Fruit fly (Drosophila melanogaster) whole organism, embryonic: ENCODE results near the gene Ids.

ENCODE experiments used
- Ada2b ChIP-seq: fragments of 200-800 bp; sonication (Bioruptor generic); IDR thresholded peaks from 2 replicates; pipeline ENCODE4 v1.3.6; 2022; ENCODE audit warnings: missing biosample characterization, missing genetic modification characterization
- Adf1 ChIP-seq: fragments of 200-800 bp; sonication (Bioruptor generic); IDR thresholded peaks from 2 replicates; pipeline ENCODE4 v1.3.6; 2022; ENCODE audit warnings: missing biosample characterization, missing genetic modification characterization
- C15 ChIP-seq: fragments of 200-800 bp; sonication (Bioruptor generic); IDR thresholded peaks from 3 replicates; pipeline ENCODE4 v1.3.6; 2022; ENCODE audit warnings: missing biosample characterization, missing genetic modification characterization
- CG12219 ChIP-seq: fragments of 200-800 bp; sonication (Bioruptor generic); optimal IDR thresholded peaks from 3 replicates; lab custom pipeline; 2018; ENCODE audit warnings: missing biosample characterization, mild to moderate bottlenecking, missing genetic modification characterization
- CG12391 ChIP-seq: fragments of 200-800 bp; sonication (Bioruptor generic); optimal IDR thresholded peaks from 3 replicates; lab custom pipeline; 2018; ENCODE audit warnings: missing biosample characterization, mild to moderate bottlenecking, missing genetic modification characterization, moderate library complexity
- CG12769 ChIP-seq: fragments of 200-800 bp; sonication (Bioruptor generic); optimal IDR thresholded peaks from 2 replicates; lab custom pipeline; 2019; ENCODE audit warnings: missing biosample characterization, mild to moderate bottlenecking, missing genetic modification characterization, moderate library complexity
- CG13424 ChIP-seq: fragments of 200-800 bp; sonication (Bioruptor generic); optimal IDR thresholded peaks from 2 replicates; lab custom pipeline; 2019; ENCODE audit warnings: missing biosample characterization, mild to moderate bottlenecking, missing genetic modification characterization, moderate library complexity
- CG13894 ChIP-seq: fragments of 200-800 bp; sonication (Bioruptor generic); optimal IDR thresholded peaks from 3 replicates; lab custom pipeline; 2018; ENCODE audit warnings: missing biosample characterization, mild to moderate bottlenecking, missing genetic modification characterization, moderate library complexity
- CG17912 ChIP-seq: fragments of 200-800 bp; sonication (Bioruptor generic); optimal IDR thresholded peaks from 2 replicates; lab custom pipeline; 2018; ENCODE audit warnings: missing biosample characterization, mild to moderate bottlenecking, missing genetic modification characterization
- CG18619 ChIP-seq: fragments of 200-800 bp; sonication (Bioruptor generic); optimal IDR thresholded peaks from 3 replicates; lab custom pipeline; 2017; ENCODE audit warnings: missing biosample characterization, mild to moderate bottlenecking, missing genetic modification characterization
- CG2678 ChIP-seq: fragments of 200-800 bp; sonication (Bioruptor generic); optimal IDR thresholded peaks from 3 replicates; lab custom pipeline; 2019; ENCODE audit warnings: missing biosample characterization, mild to moderate bottlenecking, missing genetic modification characterization, moderate library complexity
- CG30020 ChIP-seq: fragments of 200-800 bp; optimal IDR thresholded peaks from 2 replicates; lab custom pipeline; 2019; ENCODE audit warnings: missing biosample characterization, mild to moderate bottlenecking, missing genetic modification characterization, moderate library complexity
- CG30431 ChIP-seq: fragments of 200-800 bp; sonication (Bioruptor generic); optimal IDR thresholded peaks from 2 replicates; lab custom pipeline; 2017; ENCODE audit warnings: missing biosample characterization, missing genetic modification characterization
- CG31365 ChIP-seq: fragments of 200-800 bp; sonication (Bioruptor generic); optimal IDR thresholded peaks from 2 replicates; lab custom pipeline; 2018; ENCODE audit warnings: missing biosample characterization, mild to moderate bottlenecking, missing genetic modification characterization
- CG3163 ChIP-seq: fragments of 200-800 bp; sonication (Bioruptor generic); optimal IDR thresholded peaks from 3 replicates; lab custom pipeline; 2016; ENCODE audit warnings: missing biosample characterization, missing genetic modification characterization
- CG32532 ChIP-seq: fragments of 200-800 bp; sonication (Bioruptor generic); IDR thresholded peaks from 2 replicates; pipeline ENCODE4 v1.3.6; 2022; ENCODE audit warnings: missing biosample characterization, missing genetic modification characterization
- CG3847 ChIP-seq: fragments of 200-800 bp; sonication (Bioruptor generic); IDR thresholded peaks from 2 replicates; pipeline ENCODE4 v1.3.6; 2022; ENCODE audit warnings: missing biosample characterization, missing genetic modification characterization
- CG3995 ChIP-seq: fragments of 200-800 bp; sonication (Bioruptor generic); optimal IDR thresholded peaks from 3 replicates; lab custom pipeline; 2016; ENCODE audit warnings: missing biosample characterization, missing genetic modification characterization
- CG4360 ChIP-seq: fragments of 200-800 bp; sonication (Bioruptor generic); IDR thresholded peaks from 2 replicates; pipeline ENCODE4 v1.3.6; 2022; ENCODE audit warnings: missing biosample characterization, missing genetic modification characterization
- CG6254 ChIP-seq: fragments of 200-800 bp; sonication (Bioruptor generic); optimal IDR thresholded peaks from 3 replicates; lab custom pipeline; 2017; ENCODE audit warnings: mild to moderate bottlenecking, missing biosample characterization, missing genetic modification reagents, missing genetic modification characterization
- CG7271 ChIP-seq: fragments of 200-800 bp; sonication (Bioruptor generic); optimal IDR thresholded peaks from 2 replicates; lab custom pipeline; 2018; ENCODE audit warnings: missing biosample characterization, mild to moderate bottlenecking, missing genetic modification characterization, moderate library complexity
- CG7987 ChIP-seq: fragments of 200-800 bp; sonication (Bioruptor generic); optimal IDR thresholded peaks from 2 replicates; lab custom pipeline; 2018; ENCODE audit warnings: missing biosample characterization, mild to moderate bottlenecking, missing genetic modification characterization, moderate library complexity
- CG8478 ChIP-seq: fragments of >200 bp; optimal IDR thresholded peaks from 2 replicates; lab custom pipeline; 2018
- CG9609 ChIP-seq: fragments of 200-800 bp; sonication (Bioruptor generic); optimal IDR thresholded peaks from 3 replicates; lab custom pipeline; 2016; ENCODE audit warnings: missing biosample characterization, missing genetic modification characterization
- Camta ChIP-seq: fragments of 200-800 bp; sonication (Bioruptor generic); optimal IDR thresholded peaks from 2 replicates; lab custom pipeline; 2016; ENCODE audit warnings: missing biosample characterization, missing genetic modification characterization
- Chrac-16 ChIP-seq: fragments of 200-800 bp; sonication (Bioruptor generic); optimal IDR thresholded peaks from 3 replicates; lab custom pipeline; 2016; ENCODE audit warnings: missing biosample characterization, missing genetic modification characterization
- Dip2 ChIP-seq: fragments of 200-800 bp; sonication (Bioruptor generic); IDR thresholded peaks from 2 replicates; pipeline ENCODE4 v1.3.6; 2022; ENCODE audit warnings: missing biosample characterization, missing genetic modification characterization
- Drgx ChIP-seq: fragments of 200-800 bp; sonication (Bioruptor generic); IDR thresholded peaks from 2 replicates; pipeline ENCODE4 v1.3.6; 2022; ENCODE audit warnings: missing biosample characterization, missing genetic modification characterization
- ERR ChIP-seq: fragments of 200-800 bp; sonication (Bioruptor generic); optimal IDR thresholded peaks from 2 replicates; lab custom pipeline; 2016; ENCODE audit warnings: missing biosample characterization, missing genetic modification characterization
- Ets97D ChIP-seq: fragments of 200-800 bp; sonication (Bioruptor generic); optimal IDR thresholded peaks from 3 replicates; lab custom pipeline; 2016; ENCODE audit warnings: missing biosample characterization, missing genetic modification characterization
- Hr3 ChIP-seq: fragments of 200-800 bp; sonication (Bioruptor generic); optimal IDR thresholded peaks from 3 replicates; lab custom pipeline; 2016; ENCODE audit warnings: missing biosample characterization, missing genetic modification characterization
- Lhr ChIP-seq: fragments of 200-800 bp; sonication (Bioruptor generic); optimal IDR thresholded peaks from 3 replicates; lab custom pipeline; 2017; ENCODE audit warnings: mild to moderate bottlenecking, missing biosample characterization, missing genetic modification reagents, missing genetic modification characterization
- Meics ChIP-seq: fragments of 200-800 bp; sonication (Bioruptor generic); optimal IDR thresholded peaks from 2 replicates; lab custom pipeline; 2017; ENCODE audit warnings: missing biosample characterization, mild to moderate bottlenecking, missing genetic modification characterization
- Optix ChIP-seq: fragments of 200-800 bp; sonication (Bioruptor generic); IDR thresholded peaks from 3 replicates; pipeline ENCODE4 v1.3.6; 2022; ENCODE audit warnings: missing biosample characterization, missing genetic modification characterization
- Sin3A ChIP-seq: fragments of >200 bp; optimal IDR thresholded peaks from 2 replicates; lab custom pipeline; 2018
- Sry-β ChIP-seq: fragments of 200-800 bp; sonication (Bioruptor generic); optimal IDR thresholded peaks from 2 replicates; lab custom pipeline; 2018; ENCODE audit warnings: missing biosample characterization, mild to moderate bottlenecking, missing genetic modification characterization, moderate library complexity
- YL-1 ChIP-seq: fragments of 200-800 bp; sonication (Bioruptor generic); optimal IDR thresholded peaks from 3 replicates; lab custom pipeline; 2017; ENCODE audit warnings: missing biosample characterization, mild to moderate bottlenecking, missing genetic modification characterization
- al ChIP-seq: fragments of 200-800 bp; sonication (Bioruptor generic); IDR thresholded peaks from 2 replicates; pipeline ENCODE4 v1.3.6; 2022; ENCODE audit warnings: missing biosample characterization, missing genetic modification characterization
- ci ChIP-seq: fragments of 200-800 bp; sonication (Bioruptor generic); IDR thresholded peaks from 3 replicates; pipeline ENCODE4 v1.3.6; 2022; ENCODE audit warnings: missing biosample characterization, missing genetic modification characterization
- dpn ChIP-seq, 2 experiments: fragments of 200-800 bp; sonication (Bioruptor generic); optimal IDR thresholded peaks; 3 replicates each; lab custom pipeline; 2016; ENCODE audit warnings: missing biosample characterization in 2 of 2, missing genetic modification characterization in 2 of 2
- fd64A ChIP-seq: fragments of 200-800 bp; sonication (Bioruptor generic); optimal IDR thresholded peaks from 3 replicates; lab custom pipeline; 2018; ENCODE audit warnings: missing biosample characterization, mild to moderate bottlenecking, missing genetic modification characterization
- gcm2 ChIP-seq: fragments of 200-800 bp; sonication (Bioruptor generic); optimal IDR thresholded peaks from 2 replicates; lab custom pipeline; 2016; ENCODE audit warnings: missing biosample characterization, missing genetic modification characterization
- gfzf ChIP-seq: fragments of 200-800 bp; sonication (Bioruptor generic); optimal IDR thresholded peaks from 2 replicates; lab custom pipeline; 2016; ENCODE audit warnings: missing biosample characterization, mild to moderate bottlenecking, missing genetic modification characterization, moderate library complexity
- hkb ChIP-seq, 2 experiments: fragments of 200-800 bp in 1 of 2; fragments of >200 bp in 1 of 2; sonication (Bioruptor generic) in 1 of 2; IDR thresholded peaks in 1 of 2; optimal IDR thresholded peaks in 1 of 2; 2 replicates each; pipeline versions ENCODE4 v1.3.6 to Lab custom; 2017 to 2022; ENCODE audit warnings: missing biosample characterization in 1 of 2, missing genetic modification characterization in 1 of 2
- jumu ChIP-seq: fragments of 200-800 bp; sonication (Bioruptor generic); optimal IDR thresholded peaks from 3 replicates; lab custom pipeline; 2016; ENCODE audit warnings: missing biosample characterization, missing genetic modification characterization
- ken ChIP-seq: fragments of 200-800 bp; sonication (Bioruptor generic); IDR thresholded peaks from 3 replicates; pipeline ENCODE4 v1.3.6; 2022; ENCODE audit warnings: missing biosample characterization, missing genetic modification characterization
- kni ChIP-seq: fragments of 200-800 bp; sonication (Bioruptor generic); optimal IDR thresholded peaks from 3 replicates; lab custom pipeline; 2017; ENCODE audit warnings: mild to moderate bottlenecking, missing biosample characterization, missing genetic modification reagents, missing genetic modification characterization
- oc ChIP-seq: fragments of 200-800 bp; sonication (Bioruptor generic); optimal IDR thresholded peaks from 2 replicates; lab custom pipeline; 2018; ENCODE audit warnings: missing biosample characterization, mild to moderate bottlenecking, missing genetic modification characterization, moderate library complexity
- peb ChIP-seq: fragments of 200-800 bp; sonication (Bioruptor generic); IDR thresholded peaks from 2 replicates; pipeline ENCODE4 v1.3.6; 2022; ENCODE audit warnings: missing biosample characterization, missing genetic modification characterization
- sd ChIP-seq: fragments of 200-800 bp; sonication (Bioruptor generic); optimal IDR thresholded peaks from 3 replicates; lab custom pipeline; 2018; ENCODE audit warnings: missing biosample characterization, mild to moderate bottlenecking, missing genetic modification characterization, moderate library complexity

Ids gene

DNA sequence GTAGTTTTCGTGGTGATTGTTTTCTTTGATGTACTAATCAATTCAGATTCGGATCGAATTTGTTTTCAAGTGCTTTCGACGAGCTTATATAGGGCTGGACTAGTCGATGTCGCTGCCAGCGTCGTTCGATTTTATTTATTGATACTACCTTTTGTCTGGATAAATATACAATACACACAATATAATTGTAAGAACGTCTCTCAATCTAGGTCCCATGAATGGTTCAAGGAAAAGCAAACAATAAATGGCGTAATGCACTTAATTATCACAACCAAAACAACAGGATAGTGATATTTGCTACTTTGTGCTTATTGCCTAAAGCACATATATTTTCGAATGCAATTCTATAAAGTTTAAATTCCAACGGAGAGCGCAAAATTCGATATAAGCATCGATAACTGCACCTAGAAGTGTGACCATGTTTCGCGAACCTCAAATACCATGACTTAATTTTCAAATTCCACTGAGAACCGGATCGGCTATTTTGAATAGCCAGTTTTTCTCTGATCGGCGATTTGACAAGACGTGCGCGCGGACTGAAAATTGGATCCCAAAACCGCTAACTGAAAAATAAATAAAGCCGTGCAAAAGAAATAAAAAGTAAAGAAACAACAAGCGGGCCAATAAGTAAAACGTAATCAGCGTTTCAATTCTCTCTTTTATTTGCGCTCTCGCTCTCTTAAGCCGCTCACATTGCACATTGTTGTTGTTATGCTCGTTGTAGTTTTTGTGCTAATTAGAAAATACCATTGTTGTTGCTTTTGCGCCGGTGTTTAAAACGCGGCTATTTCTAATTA lies 41.5 kb upstream of the Ids start, which contains the start of the genes Drsl6 and kst (continued):
- TF ChIP-seq YL-1 (GFP tag; lab: Kevin White, UChicago) (peak; percentile 19), gcm2 (GFP tag; lab: Kevin White, UChicago) (no peak), Optix (no peak), Hr3 (GFP tag; lab: Kevin White, UChicago) (no peak), CG6254 (GFP tag; lab: Kevin White, UChicago) (no peak), CG12219 (GFP tag; lab: Kevin White, UChicago) (no peak), sd (tag; lab: Kevin White, UChicago) (peak; percentile 96), gfzf (GFP tag; lab: Kevin White, UChicago) (peak; percentile 88), CG30431 (GFP tag; lab: Kevin White, UChicago) (no peak), kni (GFP tag; lab: Kevin White, UChicago) (peak; percentile 78), Ets97D (GFP tag; lab: Kevin White, UChicago) (peak; percentile 41), CG13424 (tag; lab: Kevin White, UChicago) (peak; percentile 13), ci (GFP tag; lab: Robert Waterston, UW) (peak; percentile 53; the same call in 2 of the 3 replicates), ken (GFP tag; lab: Robert Waterston, UW) (no peak), fd64A (no peak), CG4360 (GFP tag; lab: Robert Waterston, UW) (peak; percentile 83), Dip2 (GFP tag; lab: Robert Waterston, UW) (no peak), ERR (GFP tag; lab: Kevin White, UChicago) (no peak), CG32532 (no peak), CG31365 (tag; lab: Kevin White, UChicago) (no peak), al (GFP tag; lab: Robert Waterston, UW) (no peak), jumu (GFP tag; lab: Kevin White, UChicago) (no peak), CG3995 (GFP tag; lab: Kevin White, UChicago) (no peak), CG12391 (tag; lab: Kevin White, UChicago) (peak; percentile 12), Chrac-16 (GFP tag; lab: Kevin White, UChicago) (no peak), CG8478 (lab: Kevin White, UChicago) (no peak), CG2678 (tag; lab: Kevin White, UChicago) (no peak), CG9609 (GFP tag; lab: Kevin White, UChicago) (no peak), hkb (optimal IDR thresholded peaks at IDR 0.05; lab: Kevin White, UChicago) (no peak), hkb (GFP tag; IDR thresholded peaks at IDR 0.05; lab: Robert Waterston, UW) (0 out of 2 replicates have a peak, but pooled peaks have one; percentile 29), dpn (GFP tag; optimal IDR thresholded peaks at IDR 0.05; lab: Kevin White, UChicago) (peak in 1 of 2 experiments; percentile 27), Lhr (peak; percentile 6), Sin3A (lab: Kevin White, UChicago) (peak; percentile 16), CG3163 (GFP tag; lab: Kevin White, UChicago) (peak; percentile 86), CG17912 (GFP tag; lab: Kevin White, UChicago) (no peak), Adf1 (GFP tag; lab: Robert Waterston, UW) (no peak), Drgx (GFP tag; lab: Robert Waterston, UW) (peak; percentile 44; the same call in 1 of the 2 replicates), CG3847 (GFP tag; lab: Robert Waterston, UW) (peak; percentile 40), Meics (no peak), Ada2b (GFP tag; lab: Robert Waterston, UW) (no peak), CG7271 (tag; lab: Kevin White, UChicago) (no peak), CG13894 (tag; lab: Kevin White, UChicago) (no peak), CG12769 (tag; lab: Kevin White, UChicago) (no peak), Camta (GFP tag; lab: Kevin White, UChicago) (peak; percentile 43), peb (no peak), CG7987 (peak; percentile 30), CG30020 (tag; lab: Kevin White, UChicago) (no peak), CG18619 (no peak), oc (peak; percentile 73), Sry-β (peak; percentile 25), C15 (GFP tag; lab: Robert Waterston, UW) (0 out of 3 replicates have a peak, but pooled peaks have one; percentile 9)
